Fruit fly (Drosophila melanogaster) whole organism, embryonic: ENCODE data around the gene CG4537.

Source experiments
- Asciz ChIP-seq: fragments of 200-800 bp; sonication (Bioruptor generic); optimal IDR thresholded peaks from 2 replicates; lab custom pipeline; 2017; ENCODE audit warnings: missing biosample characterization, mild to moderate bottlenecking, missing genetic modification characterization, missing genetic modification reagents
- Atf-2 ChIP-seq: fragments of 200-800 bp; sonication (Bioruptor generic); optimal IDR thresholded peaks from 2 replicates; lab custom pipeline; 2016; ENCODE audit warnings: missing biosample characterization, missing genetic modification characterization
- Bdp1 ChIP-seq: fragments of 200-800 bp; sonication (Bioruptor generic); optimal IDR thresholded peaks from 3 replicates; lab custom pipeline; 2016; ENCODE audit warnings: missing biosample characterization, missing genetic modification characterization
- CG10321 ChIP-seq: fragments of 200-800 bp; sonication (Bioruptor generic); IDR thresholded peaks from 2 replicates; pipeline ENCODE4 v1.3.6; 2022; ENCODE audit warnings: missing biosample characterization, missing genetic modification characterization
- CG10543 ChIP-seq: fragments of 200-800 bp; sonication (Bioruptor generic); optimal IDR thresholded peaks from 3 replicates; lab custom pipeline; 2017; ENCODE audit warnings: missing biosample characterization, mild to moderate bottlenecking, missing genetic modification characterization, moderate library complexity
- CG12155 ChIP-seq: fragments of 200-800 bp; sonication (Bioruptor generic); optimal IDR thresholded peaks from 3 replicates; lab custom pipeline; 2016; ENCODE audit warnings: missing biosample characterization, missing genetic modification characterization
- CG12219 ChIP-seq: fragments of 200-800 bp; sonication (Bioruptor generic); optimal IDR thresholded peaks from 3 replicates; lab custom pipeline; 2018; ENCODE audit warnings: missing biosample characterization, mild to moderate bottlenecking, missing genetic modification characterization
- CG12236 ChIP-seq: fragments of 200-800 bp; sonication (Bioruptor generic); optimal IDR thresholded peaks from 2 replicates; lab custom pipeline; 2016; ENCODE audit warnings: missing biosample characterization, missing genetic modification characterization
- CG13296 ChIP-seq: fragments of 200-800 bp; sonication (Bioruptor generic); optimal IDR thresholded peaks from 3 replicates; lab custom pipeline; 2018; ENCODE audit warnings: missing biosample characterization, mild to moderate bottlenecking, missing genetic modification characterization
- CG13894 ChIP-seq: fragments of 200-800 bp; sonication (Bioruptor generic); optimal IDR thresholded peaks from 3 replicates; lab custom pipeline; 2018; ENCODE audit warnings: missing biosample characterization, mild to moderate bottlenecking, missing genetic modification characterization, moderate library complexity
- CG14965 ChIP-seq: fragments of 200-800 bp; sonication (Bioruptor generic); optimal IDR thresholded peaks from 2 replicates; lab custom pipeline; 2016; ENCODE audit warnings: missing biosample characterization, missing genetic modification characterization, borderline replicate concordance
- CG16815 ChIP-seq: fragments of 200-800 bp; sonication (Bioruptor generic); optimal IDR thresholded peaks from 3 replicates; lab custom pipeline; 2017; ENCODE audit warnings: missing biosample characterization, mild to moderate bottlenecking, missing genetic modification characterization
- CG18764 ChIP-seq: fragments of 200-800 bp; sonication (Bioruptor generic); optimal IDR thresholded peaks from 3 replicates; lab custom pipeline; 2016; ENCODE audit warnings: missing biosample characterization, missing genetic modification characterization
- CG33557 ChIP-seq: fragments of 200-800 bp; sonication (Bioruptor generic); optimal IDR thresholded peaks from 2 replicates; lab custom pipeline; 2019; ENCODE audit warnings: missing biosample characterization, mild to moderate bottlenecking, missing genetic modification characterization, moderate library complexity
- CG3838 ChIP-seq: fragments of 200-800 bp; sonication (Bioruptor generic); optimal IDR thresholded peaks from 3 replicates; lab custom pipeline; 2016; ENCODE audit warnings: missing biosample characterization, missing genetic modification characterization
- CG4360 ChIP-seq: fragments of 200-800 bp; sonication (Bioruptor generic); IDR thresholded peaks from 2 replicates; pipeline ENCODE4 v1.3.6; 2022; ENCODE audit warnings: missing biosample characterization, missing genetic modification characterization
- CG4617 ChIP-seq: fragments of 200-800 bp; sonication (Bioruptor generic); optimal IDR thresholded peaks from 3 replicates; lab custom pipeline; 2016; ENCODE audit warnings: missing biosample characterization, missing genetic modification characterization, borderline replicate concordance
- CG4730 ChIP-seq: fragments of 200-800 bp; sonication (Bioruptor generic); IDR thresholded peaks from 2 replicates; pipeline ENCODE4 v1.3.6; 2022; ENCODE audit warnings: missing biosample characterization, missing genetic modification characterization
- CG6854 ChIP-seq: fragments of 200-800 bp; sonication (Bioruptor generic); optimal IDR thresholded peaks from 3 replicates; lab custom pipeline; 2017; ENCODE audit warnings: missing biosample characterization, mild to moderate bottlenecking, missing genetic modification characterization
- CG7271 ChIP-seq: fragments of 200-800 bp; sonication (Bioruptor generic); optimal IDR thresholded peaks from 2 replicates; lab custom pipeline; 2018; ENCODE audit warnings: missing biosample characterization, mild to moderate bottlenecking, missing genetic modification characterization, moderate library complexity
- CG7556 ChIP-seq: fragments of 200-800 bp; sonication (Bioruptor generic); optimal IDR thresholded peaks from 2 replicates; lab custom pipeline; 2017; ENCODE audit warnings: missing biosample characterization, mild to moderate bottlenecking, missing genetic modification characterization
- CG8290 ChIP-seq, 3 experiments: fragments of 200-800 bp; sonication (Bioruptor generic); optimal IDR thresholded peaks; 2 replicates each; lab custom pipeline; 2016 to 2019; ENCODE audit warnings: missing biosample characterization in 3 of 3, missing genetic modification characterization in 3 of 3, mild to moderate bottlenecking in 2 of 3, moderate library complexity in 1 of 3
- CG9817 ChIP-seq: fragments of 200-800 bp; sonication (Bioruptor generic); optimal IDR thresholded peaks from 2 replicates; lab custom pipeline; 2018; ENCODE audit warnings: missing biosample characterization, mild to moderate bottlenecking, missing genetic modification characterization, moderate library complexity
- D ChIP-seq, 2 experiments: fragments of 200-800 bp in 1 of 2; fragments of >200 bp in 1 of 2; sonication (Bioruptor generic) in 1 of 2; optimal IDR thresholded peaks; 2 replicates in 1 of 2; 3 replicates in 1 of 2; lab custom pipeline; 2017; ENCODE audit warnings: mild to moderate bottlenecking in 1 of 2, missing biosample characterization in 1 of 2, missing genetic modification characterization in 1 of 2, missing genetic modification reagents in 1 of 2
- Fer3 ChIP-seq: fragments of 200-800 bp; sonication (Bioruptor generic); optimal IDR thresholded peaks from 2 replicates; lab custom pipeline; 2018; ENCODE audit warnings: missing biosample characterization, mild to moderate bottlenecking, missing genetic modification characterization, moderate library complexity
- Gug ChIP-seq: fragments of 200-800 bp; sonication (Bioruptor generic); IDR thresholded peaks from 4 replicates; pipeline ENCODE4 v1.3.6; 2022; ENCODE audit warnings: missing biosample characterization, missing genetic modification characterization
- Hsf ChIP-seq: fragments of 200-800 bp; sonication (Bioruptor generic); optimal IDR thresholded peaks from 3 replicates; lab custom pipeline; 2016; ENCODE audit warnings: missing biosample characterization, missing genetic modification characterization
- Lhr ChIP-seq: fragments of 200-800 bp; sonication (Bioruptor generic); optimal IDR thresholded peaks from 3 replicates; lab custom pipeline; 2017; ENCODE audit warnings: mild to moderate bottlenecking, missing biosample characterization, missing genetic modification reagents, missing genetic modification characterization
- MESR4 ChIP-seq: fragments of 200-800 bp; sonication (Bioruptor generic); optimal IDR thresholded peaks from 2 replicates; lab custom pipeline; 2018; ENCODE audit warnings: missing biosample characterization, mild to moderate bottlenecking, missing genetic modification characterization, moderate library complexity
- Mrtf ChIP-seq: fragments of 200-800 bp; sonication (Bioruptor generic); IDR thresholded peaks from 3 replicates; pipeline ENCODE4 v1.3.6; 2022; ENCODE audit warnings: missing biosample characterization, missing genetic modification characterization
- Nf-YB ChIP-seq: fragments of 200-800 bp; sonication (Bioruptor generic); optimal IDR thresholded peaks from 3 replicates; lab custom pipeline; 2019; ENCODE audit warnings: missing biosample characterization, mild to moderate bottlenecking, missing genetic modification characterization, moderate library complexity
- Oli ChIP-seq: fragments of 200-800 bp; sonication (Bioruptor generic); optimal IDR thresholded peaks from 2 replicates; lab custom pipeline; 2018; ENCODE audit warnings: missing biosample characterization, mild to moderate bottlenecking, missing genetic modification characterization, moderate library complexity
- Ravus ChIP-seq: fragments of 200-800 bp; sonication (Bioruptor generic); IDR thresholded peaks from 2 replicates; pipeline ENCODE4 v1.3.6; 2022; ENCODE audit warnings: missing biosample characterization, missing genetic modification characterization
- bbx ChIP-seq: fragments of 200-800 bp; sonication (Bioruptor generic); IDR thresholded peaks from 2 replicates; pipeline ENCODE4 v1.3.6; 2022; ENCODE audit warnings: missing biosample characterization, missing genetic modification characterization; ENCODE audit not compliant: partially characterized antibody
- chn ChIP-seq: fragments of 200-800 bp; sonication (Bioruptor generic); optimal IDR thresholded peaks from 2 replicates; lab custom pipeline; 2016; ENCODE audit warnings: missing biosample characterization, missing genetic modification characterization
- croc ChIP-seq: fragments of 200-800 bp; sonication (Bioruptor generic); conservative IDR thresholded peaks from 3 replicates; pipeline ENCODE4 v1.3.6; 2022; ENCODE audit warnings: missing biosample characterization, missing genetic modification characterization
- dati ChIP-seq: fragments of 200-800 bp; sonication (Bioruptor generic); IDR thresholded peaks from 2 replicates; pipeline ENCODE4 v1.3.6; 2022; ENCODE audit warnings: missing biosample characterization, missing genetic modification characterization
- dm ChIP-seq: fragments of 200-800 bp; sonication (Bioruptor generic); optimal IDR thresholded peaks from 3 replicates; lab custom pipeline; 2016; ENCODE audit warnings: missing biosample characterization, missing genetic modification characterization
- ems ChIP-seq: fragments of 200-800 bp; sonication (Bioruptor generic); optimal IDR thresholded peaks from 3 replicates; lab custom pipeline; 2016; ENCODE audit warnings: missing biosample characterization, missing genetic modification characterization
- eyg ChIP-seq: fragments of 200-800 bp; sonication (Bioruptor generic); optimal IDR thresholded peaks from 3 replicates; lab custom pipeline; 2016; ENCODE audit warnings: missing biosample characterization, missing genetic modification characterization
- fu2 ChIP-seq: fragments of 200-800 bp; sonication (Bioruptor generic); optimal IDR thresholded peaks from 2 replicates; lab custom pipeline; 2016; ENCODE audit warnings: missing biosample characterization, missing genetic modification characterization
- gfzf ChIP-seq: fragments of 200-800 bp; sonication (Bioruptor generic); optimal IDR thresholded peaks from 2 replicates; lab custom pipeline; 2016; ENCODE audit warnings: missing biosample characterization, mild to moderate bottlenecking, missing genetic modification characterization, moderate library complexity
- grau ChIP-seq: fragments of 200-800 bp; optimal IDR thresholded peaks from 3 replicates; lab custom pipeline; 2019; ENCODE audit warnings: missing biosample characterization, mild to moderate bottlenecking, missing genetic modification characterization, moderate library complexity
- kni ChIP-seq: fragments of 200-800 bp; sonication (Bioruptor generic); optimal IDR thresholded peaks from 3 replicates; lab custom pipeline; 2017; ENCODE audit warnings: mild to moderate bottlenecking, missing biosample characterization, missing genetic modification reagents, missing genetic modification characterization
- lab ChIP-seq: fragments of 200-800 bp; sonication (Bioruptor generic); optimal IDR thresholded peaks from 3 replicates; lab custom pipeline; 2017; ENCODE audit warnings: missing biosample characterization, missing genetic modification characterization, mild to moderate bottlenecking, moderate library complexity, missing genetic modification reagents
- rib ChIP-seq: fragments of 200-800 bp; sonication (Bioruptor generic); IDR thresholded peaks from 2 replicates; pipeline ENCODE4 v1.3.6; 2022; ENCODE audit warnings: missing biosample characterization, missing genetic modification characterization
- tio ChIP-seq: fragments of 200-800 bp; sonication (Bioruptor generic); optimal IDR thresholded peaks from 2 replicates; lab custom pipeline; 2017; ENCODE audit warnings: missing biosample characterization, missing genetic modification characterization, inconsistent platforms
- tx ChIP-seq: fragments of 200-800 bp; sonication (Bioruptor generic); optimal IDR thresholded peaks from 2 replicates; lab custom pipeline; 2016; ENCODE audit warnings: missing biosample characterization, missing genetic modification characterization
- unpg ChIP-seq: fragments of 200-800 bp; sonication (Bioruptor generic); optimal IDR thresholded peaks from 3 replicates; lab custom pipeline; 2018; ENCODE audit warnings: missing biosample characterization, mild to moderate bottlenecking, missing genetic modification characterization, moderate library complexity
- zen2 ChIP-seq: fragments of 200-800 bp; sonication (Bioruptor generic); IDR thresholded peaks from 3 replicates; pipeline ENCODE4 v1.3.6; 2022; ENCODE audit warnings: missing biosample characterization, missing genetic modification characterization; ENCODE audit not compliant: partially characterized antibody

The CG4537 gene

dm6 chr2L:9921401-9921800, 30.7 kb downstream of the CG4537 start, which contains the start of gene CG4592 (continued):
- no peak for TF ChIP-seq kni (GFP tag; lab: Kevin White, UChicago)
- no peak for TF ChIP-seq CG10543 (GFP tag; lab: Kevin White, UChicago)
- peak; percentile 46 for TF ChIP-seq CG6854
- TF ChIP-seq Lhr, result no peak
- peak; percentile 33 for TF ChIP-seq Oli (tag; lab: Kevin White, UChicago)
- no peak for TF ChIP-seq CG4617 (GFP tag; lab: Kevin White, UChicago)
- peak; percentile 66 for TF ChIP-seq CG12219 (GFP tag; lab: Kevin White, UChicago)
- TF ChIP-seq CG12236, result no peak
- TF ChIP-seq CG4730, result no peak
- TF ChIP-seq Hsf (GFP tag; lab: Kevin White, UChicago), result peak; percentile 72
- no peak for TF ChIP-seq Atf-2
- peak; percentile 42 for TF ChIP-seq chn
- no peak for TF ChIP-seq unpg
- no peak for TF ChIP-seq Gug
- no peak for TF ChIP-seq croc (GFP tag; lab: Robert Waterston, UW)
- TF ChIP-seq CG10321 (GFP tag; lab: Robert Waterston, UW), result peak; percentile 32; the same call in 1 of the 2 replicates
- TF ChIP-seq CG9817 (tag; lab: Kevin White, UChicago), result peak; percentile 40
- peak; percentile 18 for TF ChIP-seq ems
- peak; percentile 5 for TF ChIP-seq CG3838 (GFP tag; lab: Kevin White, UChicago)
- TF ChIP-seq lab (GFP tag; lab: Kevin White, UChicago), result peak; percentile 78
- no peak for TF ChIP-seq CG4360 (GFP tag; lab: Robert Waterston, UW)
- no peak for TF ChIP-seq eyg (GFP tag; lab: Kevin White, UChicago)
- no peak for TF ChIP-seq CG7271 (tag; lab: Kevin White, UChicago)
- TF ChIP-seq Mrtf (GFP tag; lab: Robert Waterston, UW), result peak; percentile 31; the same call in 2 of the 3 replicates
- no peak for TF ChIP-seq rib (GFP tag; lab: Robert Waterston, UW)
- no peak for TF ChIP-seq CG14965 (GFP tag; lab: Kevin White, UChicago)
- no peak for TF ChIP-seq tio (GFP tag; lab: Kevin White, UChicago)
- no peak for TF ChIP-seq CG8290 (GFP tag; optimal IDR thresholded peaks at IDR 0.05; lab: Kevin White, UChicago)
- TF ChIP-seq CG8290 (tag; optimal IDR thresholded peaks at IDR 0.05; lab: Kevin White, UChicago), result no peak
- no peak for TF ChIP-seq CG33557 (GFP tag; lab: Kevin White, UChicago)
- TF ChIP-seq dati, result 0 out of 2 replicates have a peak, but pooled peaks have one; percentile 35
- no peak for TF ChIP-seq CG16815 (GFP tag; lab: Kevin White, UChicago)
- no peak for TF ChIP-seq zen2 (GFP tag; lab: Robert Waterston, UW)
- TF ChIP-seq gfzf (GFP tag; lab: Kevin White, UChicago), result no peak
- no peak for TF ChIP-seq dm (GFP tag; lab: Kevin White, UChicago)
- TF ChIP-seq Asciz (GFP tag; lab: Kevin White, UChicago), result peak; percentile 53
- no peak for TF ChIP-seq Ravus (GFP tag; lab: Robert Waterston, UW)
- peak; percentile 67 for TF ChIP-seq Fer3 (tag; lab: Kevin White, UChicago)
- no peak for TF ChIP-seq CG7556 (GFP tag; lab: Kevin White, UChicago)
- TF ChIP-seq CG12155 (GFP tag; lab: Kevin White, UChicago), result peak; percentile 53
- no peak for TF ChIP-seq CG13894 (tag; lab: Kevin White, UChicago)
- no peak for TF ChIP-seq grau (tag; lab: Kevin White, UChicago)
- TF ChIP-seq Nf-YB (GFP tag; lab: Kevin White, UChicago), result peak; percentile 23
- TF ChIP-seq CG18764, result no peak
- TF ChIP-seq CG13296 (GFP tag; lab: Kevin White, UChicago), result peak; percentile 52
- no peak for TF ChIP-seq fu2 (GFP tag; lab: Kevin White, UChicago)
- TF ChIP-seq D (optimal IDR thresholded peaks at IDR 0.05; lab: Kevin White, UChicago), result no peak
- TF ChIP-seq D (GFP tag; optimal IDR thresholded peaks at IDR 0.05; lab: Kevin White, UChicago), result no peak
- TF ChIP-seq tx (GFP tag; lab: Kevin White, UChicago), result no peak
- no peak for TF ChIP-seq bbx
- peak; percentile 18 for TF ChIP-seq Bdp1 (GFP tag; lab: Kevin White, UChicago)
- TF ChIP-seq MESR4 (GFP tag; lab: Kevin White, UChicago), result peak; percentile 21
